Fruit fly (Drosophila melanogaster) S2 (cell line): ENCODE measurements around the gene LysB.

Experiments
- CG8478 ChIP-seq: fragments of >200 bp; optimal IDR thresholded peaks from 2 replicates; lab custom pipeline; 2018
- CTCF ChIP-seq, 2 experiments: fragments of >200 bp; optimal IDR thresholded peaks; 2 replicates each; lab custom pipeline; 2018

- no peak for TF ChIP-seq CTCF (optimal IDR thresholded peaks at IDR 0.05; lab: Kevin White, UChicago)
- no peak for TF ChIP-seq CG8478 (lab: Kevin White, UChicago)
These were observed 11.2 kb upstream of the LysB start, which contains the start of gene Aplip1 for dm6 chr3L:1195868-1196552.
